Fruit fly (Drosophila melanogaster) whole organism, embryonic: ENCODE data around the gene CG31343.

ENCODE experiments used
- Ada2b ChIP-seq: fragments of 200-800 bp; sonication (Bioruptor generic); IDR thresholded peaks from 2 replicates; pipeline ENCODE4 v1.3.6; 2022; ENCODE audit warnings: missing biosample characterization, missing genetic modification characterization
- CG10267 ChIP-seq: fragments of 200-800 bp; sonication (Bioruptor generic); optimal IDR thresholded peaks from 2 replicates; lab custom pipeline; 2018; ENCODE audit warnings: missing biosample characterization, mild to moderate bottlenecking, missing genetic modification characterization, moderate library complexity
- CG12391 ChIP-seq: fragments of 200-800 bp; sonication (Bioruptor generic); optimal IDR thresholded peaks from 3 replicates; lab custom pipeline; 2018; ENCODE audit warnings: missing biosample characterization, mild to moderate bottlenecking, missing genetic modification characterization, moderate library complexity
- CG12942 ChIP-seq: fragments of 200-800 bp; sonication (Bioruptor generic); optimal IDR thresholded peaks from 3 replicates; lab custom pipeline; 2016; ENCODE audit warnings: missing biosample characterization, missing genetic modification characterization
- CG13123 ChIP-seq: fragments of 200-800 bp; sonication (Bioruptor generic); optimal IDR thresholded peaks from 2 replicates; lab custom pipeline; 2016; ENCODE audit warnings: missing biosample characterization, missing genetic modification characterization
- CG15011 ChIP-seq: fragments of 200-800 bp; sonication (Bioruptor generic); optimal IDR thresholded peaks from 3 replicates; lab custom pipeline; 2018; ENCODE audit warnings: missing biosample characterization, mild to moderate bottlenecking, missing genetic modification characterization
- CG18619 ChIP-seq: fragments of 200-800 bp; sonication (Bioruptor generic); optimal IDR thresholded peaks from 3 replicates; lab custom pipeline; 2017; ENCODE audit warnings: missing biosample characterization, mild to moderate bottlenecking, missing genetic modification characterization
- CG18764 ChIP-seq: fragments of 200-800 bp; sonication (Bioruptor generic); optimal IDR thresholded peaks from 3 replicates; lab custom pipeline; 2016; ENCODE audit warnings: missing biosample characterization, missing genetic modification characterization
- CG3163 ChIP-seq: fragments of 200-800 bp; sonication (Bioruptor generic); optimal IDR thresholded peaks from 3 replicates; lab custom pipeline; 2016; ENCODE audit warnings: missing biosample characterization, missing genetic modification characterization
- CG32532 ChIP-seq: fragments of 200-800 bp; sonication (Bioruptor generic); IDR thresholded peaks from 2 replicates; pipeline ENCODE4 v1.3.6; 2022; ENCODE audit warnings: missing biosample characterization, missing genetic modification characterization
- CG5953 ChIP-seq: fragments of 200-800 bp; sonication (Bioruptor generic); IDR thresholded peaks from 2 replicates; pipeline ENCODE4 v1.3.6; 2022; ENCODE audit warnings: missing biosample characterization, missing genetic modification characterization
- CG6689 ChIP-seq: fragments of 200-800 bp; sonication (Bioruptor generic); IDR thresholded peaks from 2 replicates; pipeline ENCODE4 v1.3.6; 2022; ENCODE audit warnings: missing biosample characterization, missing genetic modification characterization
- CG7928 ChIP-seq: fragments of 200-800 bp; sonication (Bioruptor generic); optimal IDR thresholded peaks from 2 replicates; lab custom pipeline; 2017; ENCODE audit warnings: missing biosample characterization, mild to moderate bottlenecking, missing genetic modification characterization
- CG8388 ChIP-seq: fragments of 200-800 bp; sonication (Bioruptor generic); optimal IDR thresholded peaks from 2 replicates; lab custom pipeline; 2019; ENCODE audit warnings: missing biosample characterization, mild to moderate bottlenecking, missing genetic modification characterization, moderate library complexity
- CoRest ChIP-seq: fragments of 200-800 bp; sonication (Bioruptor generic); optimal IDR thresholded peaks from 3 replicates; lab custom pipeline; 2018; ENCODE audit warnings: missing biosample characterization, mild to moderate bottlenecking, missing genetic modification characterization, moderate library complexity
- ERR ChIP-seq: fragments of 200-800 bp; sonication (Bioruptor generic); optimal IDR thresholded peaks from 2 replicates; lab custom pipeline; 2016; ENCODE audit warnings: missing biosample characterization, missing genetic modification characterization
- Eip74EF ChIP-seq, 2 experiments: fragments of 200-800 bp in 1 of 2; fragments of >200 bp in 1 of 2; sonication (Bioruptor generic) in 1 of 2; optimal IDR thresholded peaks; 2 replicates each; lab custom pipeline; 2017 to 2019; ENCODE audit warnings: missing biosample characterization in 2 of 2, missing genetic modification characterization in 2 of 2, mild to moderate bottlenecking in 1 of 2, moderate library complexity in 1 of 2
- Fer3 ChIP-seq: fragments of 200-800 bp; sonication (Bioruptor generic); optimal IDR thresholded peaks from 2 replicates; lab custom pipeline; 2018; ENCODE audit warnings: missing biosample characterization, mild to moderate bottlenecking, missing genetic modification characterization, moderate library complexity
- GATAe ChIP-seq: fragments of 200-800 bp; sonication (Bioruptor generic); conservative IDR thresholded peaks from 2 replicates; pipeline ENCODE4 v1.3.6; 2022; ENCODE audit warnings: missing biosample characterization, missing genetic modification characterization
- HLH3B ChIP-seq: fragments of 200-800 bp; sonication (Bioruptor generic); IDR thresholded peaks from 2 replicates; pipeline ENCODE4 v1.3.6; 2022; ENCODE audit warnings: missing biosample characterization, missing genetic modification characterization
- Max ChIP-seq: fragments of 200-800 bp; sonication (Bioruptor generic); optimal IDR thresholded peaks from 2 replicates; lab custom pipeline; 2016; ENCODE audit warnings: missing biosample characterization, mild to moderate bottlenecking, missing genetic modification characterization
- Myb ChIP-seq: fragments of 200-800 bp; sonication (Bioruptor generic); optimal IDR thresholded peaks from 2 replicates; lab custom pipeline; 2016; ENCODE audit warnings: missing biosample characterization, missing genetic modification characterization
- Nf-YC ChIP-seq: fragments of 200-800 bp; optimal IDR thresholded peaks from 3 replicates; lab custom pipeline; 2019; ENCODE audit warnings: missing biosample characterization, mild to moderate bottlenecking, missing genetic modification characterization, moderate library complexity
- Oli ChIP-seq: fragments of 200-800 bp; sonication (Bioruptor generic); optimal IDR thresholded peaks from 2 replicates; lab custom pipeline; 2018; ENCODE audit warnings: missing biosample characterization, mild to moderate bottlenecking, missing genetic modification characterization, moderate library complexity
- Sry-β ChIP-seq: fragments of 200-800 bp; sonication (Bioruptor generic); optimal IDR thresholded peaks from 2 replicates; lab custom pipeline; 2018; ENCODE audit warnings: missing biosample characterization, mild to moderate bottlenecking, missing genetic modification characterization, moderate library complexity
- Ssrp ChIP-seq: fragments of 200-800 bp; sonication (Bioruptor generic); optimal IDR thresholded peaks from 2 replicates; lab custom pipeline; 2018; ENCODE audit warnings: missing biosample characterization, mild to moderate bottlenecking, missing genetic modification characterization, moderate library complexity
- Tbp ChIP-seq: fragments of >200 bp; optimal IDR thresholded peaks from 2 replicates; lab custom pipeline; 2018; ENCODE audit warnings: missing biosample characterization, missing genetic modification characterization
- abd-A ChIP-seq: fragments of 200-800 bp; sonication (Bioruptor generic); optimal IDR thresholded peaks from 3 replicates; lab custom pipeline; 2019; ENCODE audit warnings: missing biosample characterization, mild to moderate bottlenecking, missing genetic modification characterization, moderate library complexity
- ase ChIP-seq: fragments of 200-800 bp; sonication (Bioruptor generic); IDR thresholded peaks from 3 replicates; pipeline ENCODE4 v1.3.6; 2022; ENCODE audit warnings: missing biosample characterization, missing genetic modification characterization
- bab2 ChIP-seq: fragments of 200-800 bp; sonication (Bioruptor generic); optimal IDR thresholded peaks from 2 replicates; lab custom pipeline; 2016; ENCODE audit warnings: missing biosample characterization, missing genetic modification characterization
- cas ChIP-seq: fragments of 200-800 bp; sonication (Bioruptor generic); IDR thresholded peaks from 2 replicates; pipeline ENCODE4 v1.3.6; 2022; ENCODE audit warnings: missing biosample characterization, missing genetic modification characterization
- caup ChIP-seq: fragments of 200-800 bp; sonication (Bioruptor generic); optimal IDR thresholded peaks from 3 replicates; lab custom pipeline; 2017; ENCODE audit warnings: missing biosample characterization, mild to moderate bottlenecking, missing genetic modification characterization, moderate library complexity; ENCODE audit not compliant: severe bottlenecking
- corto ChIP-seq: fragments of 200-800 bp; sonication (Bioruptor generic); optimal IDR thresholded peaks from 2 replicates; lab custom pipeline; 2016; ENCODE audit warnings: missing biosample characterization, mild to moderate bottlenecking, missing genetic modification characterization, moderate library complexity
- fd102C ChIP-seq: fragments of 200-800 bp; sonication (Bioruptor generic); optimal IDR thresholded peaks from 2 replicates; lab custom pipeline; 2018; ENCODE audit warnings: missing biosample characterization, mild to moderate bottlenecking, missing genetic modification characterization, moderate library complexity
- hbn ChIP-seq: fragments of 200-800 bp; sonication (Bioruptor generic); IDR thresholded peaks from 2 replicates; pipeline ENCODE4 v1.3.6; 2022; ENCODE audit warnings: missing biosample characterization, missing genetic modification characterization; ENCODE audit not compliant: partially characterized antibody
- hkb ChIP-seq, 2 experiments: fragments of 200-800 bp in 1 of 2; fragments of >200 bp in 1 of 2; sonication (Bioruptor generic) in 1 of 2; IDR thresholded peaks in 1 of 2; optimal IDR thresholded peaks in 1 of 2; 2 replicates each; pipeline versions ENCODE4 v1.3.6 to Lab custom; 2017 to 2022; ENCODE audit warnings: missing biosample characterization in 1 of 2, missing genetic modification characterization in 1 of 2
- inv ChIP-seq: fragments of 200-800 bp; sonication (Bioruptor generic); IDR thresholded peaks from 2 replicates; pipeline ENCODE4 v1.3.6; 2022; ENCODE audit warnings: missing biosample characterization, missing genetic modification characterization; ENCODE audit not compliant: partially characterized antibody
- jumu ChIP-seq: fragments of 200-800 bp; sonication (Bioruptor generic); optimal IDR thresholded peaks from 3 replicates; lab custom pipeline; 2016; ENCODE audit warnings: missing biosample characterization, missing genetic modification characterization
- lola ChIP-seq, 3 experiments: fragments of >200 bp in 2 of 3; fragments of 200-800 bp in 1 of 3; sonication (Bioruptor generic) in 1 of 3; optimal IDR thresholded peaks; 2 replicates each; lab custom pipeline; 2017 to 2019; ENCODE audit warnings: missing biosample characterization in 3 of 3, missing genetic modification characterization in 3 of 3, mild to moderate bottlenecking in 1 of 3, moderate library complexity in 1 of 3
- mam ChIP-seq: fragments of 200-800 bp; sonication (Bioruptor generic); optimal IDR thresholded peaks from 3 replicates; lab custom pipeline; 2016; ENCODE audit warnings: missing biosample characterization, missing genetic modification characterization
- mirr ChIP-seq: fragments of 200-800 bp; sonication (Bioruptor generic); optimal IDR thresholded peaks from 3 replicates; lab custom pipeline; 2018; ENCODE audit warnings: missing biosample characterization, mild to moderate bottlenecking, missing genetic modification characterization
- nmo ChIP-seq: fragments of 200-800 bp; sonication (Bioruptor generic); optimal IDR thresholded peaks from 2 replicates; lab custom pipeline; 2018; ENCODE audit warnings: missing biosample characterization, mild to moderate bottlenecking, missing genetic modification characterization, moderate library complexity
- repo ChIP-seq: fragments of 200-800 bp; sonication (Bioruptor generic); optimal IDR thresholded peaks from 2 replicates; lab custom pipeline; 2016; ENCODE audit warnings: missing biosample characterization, missing genetic modification characterization
- sens ChIP-seq: fragments of 200-800 bp; sonication (Bioruptor generic); peaks from one replicate; lab custom pipeline; 2016; ENCODE audit warnings: missing biosample characterization, missing genetic modification characterization
- seq ChIP-seq: fragments of 200-800 bp; sonication (Bioruptor generic); IDR thresholded peaks from 2 replicates; pipeline ENCODE4 v1.3.6; 2022; ENCODE audit warnings: missing biosample characterization, missing genetic modification characterization
- sna ChIP-seq: fragments of 200-800 bp; sonication (Bioruptor generic); IDR thresholded peaks from 2 replicates; pipeline ENCODE4 v1.3.6; 2022; ENCODE audit warnings: missing biosample characterization, missing genetic modification characterization; ENCODE audit not compliant: partially characterized antibody
- tio ChIP-seq: fragments of 200-800 bp; sonication (Bioruptor generic); optimal IDR thresholded peaks from 2 replicates; lab custom pipeline; 2017; ENCODE audit warnings: missing biosample characterization, missing genetic modification characterization, inconsistent platforms
- tx ChIP-seq: fragments of 200-800 bp; sonication (Bioruptor generic); optimal IDR thresholded peaks from 2 replicates; lab custom pipeline; 2016; ENCODE audit warnings: missing biosample characterization, missing genetic modification characterization
- unc-4 ChIP-seq: fragments of 200-800 bp; sonication (Bioruptor generic); IDR thresholded peaks from 2 replicates; pipeline ENCODE4 v1.3.6; 2022; ENCODE audit warnings: missing biosample characterization, missing genetic modification characterization; ENCODE audit not compliant: partially characterized antibody
- yki ChIP-seq: fragments of >200 bp; optimal IDR thresholded peaks from 3 replicates; lab custom pipeline; 2018

CG31343 gene

dm6 chr3R:21698895-21699300 lies 46.2 kb upstream of the CG31343 start (continued):
- TF ChIP-seq caup (no peak), seq (GFP tag; lab: Robert Waterston, UW) (no peak), inv (no peak), CG32532 (GFP tag; lab: Robert Waterston, UW) (no peak), CG12391 (tag; lab: Kevin White, UChicago) (peak; percentile 40), CG12942 (GFP tag; lab: Kevin White, UChicago) (no peak), Fer3 (tag; lab: Kevin White, UChicago) (peak; percentile 25), CG5953 (GFP tag; lab: Robert Waterston, UW) (no peak), Nf-YC (tag; lab: Kevin White, UChicago) (no peak), tio (GFP tag; lab: Kevin White, UChicago) (no peak), unc-4 (GFP tag; lab: Robert Waterston, UW) (no peak), hkb (optimal IDR thresholded peaks at IDR 0.05; lab: Kevin White, UChicago) (no peak), hkb (GFP tag; IDR thresholded peaks at IDR 0.05; lab: Robert Waterston, UW) (no peak), jumu (no peak), Max (GFP tag; lab: Kevin White, UChicago) (no peak), CG3163 (GFP tag; lab: Kevin White, UChicago) (no peak), mam (GFP tag; lab: Kevin White, UChicago) (no peak), lola (GFP tag; optimal IDR thresholded peaks at IDR 0.05; lab: Kevin White, UChicago) (no peak), Sry-β (no peak), CG18764 (GFP tag; lab: Kevin White, UChicago) (no peak), tx (GFP tag; lab: Kevin White, UChicago) (no peak), CG13123 (GFP tag; lab: Kevin White, UChicago) (no peak), Ssrp (tag; lab: Kevin White, UChicago) (peak; percentile 17), Oli (peak; percentile 55), ERR (GFP tag; lab: Kevin White, UChicago) (no peak), abd-A (no peak), Myb (no peak), mirr (no peak), CG8388 (GFP tag; lab: Kevin White, UChicago) (peak; percentile 52), Eip74EF (GFP tag; optimal IDR thresholded peaks at IDR 0.05; lab: Kevin White, UChicago) (peak in 1 of 2 experiments; percentile 39), nmo (GFP tag; lab: Kevin White, UChicago) (peak; percentile 47), repo (GFP tag; lab: Kevin White, UChicago) (no peak), fd102C (GFP tag; lab: Kevin White, UChicago) (no peak), yki (lab: Kevin White, UChicago) (no peak), cas (GFP tag; lab: Robert Waterston, UW) (no peak), sna (GFP tag; lab: Robert Waterston, UW) (no peak), hbn (GFP tag; lab: Robert Waterston, UW) (no peak), CG18619 (GFP tag; lab: Kevin White, UChicago) (no peak), sens (GFP tag; lab: Kevin White, UChicago) (peak; percentile 33), HLH3B (GFP tag; lab: Robert Waterston, UW) (no peak), bab2 (no peak), CG15011 (GFP tag; lab: Kevin White, UChicago) (no peak), CG6689 (GFP tag; lab: Robert Waterston, UW) (no peak), Tbp (no peak), CG7928 (GFP tag; lab: Kevin White, UChicago) (no peak), CoRest (peak; percentile 59), CG10267 (tag; lab: Kevin White, UChicago) (peak; percentile 2), corto (GFP tag; lab: Kevin White, UChicago) (no peak), Ada2b (GFP tag; lab: Robert Waterston, UW) (no peak), ase (GFP tag; lab: Robert Waterston, UW) (no peak), GATAe (no peak)
